Fruit fly (Drosophila melanogaster): ENCODE results near the gene CG13796.

The CG13796 gene

dm6 chr2L:7678095-7678784 lies 54.2 kb downstream of the CG13796 start:
- peak; percentile 33 for TF ChIP-seq noc (tag; optimal IDR thresholded peaks at IDR 0.05)
